Worm (Caenorhabditis elegans): ENCODE measurements around the gene ZK250.13.

ce11 chrII:1912741-1913140 lies 26.8 kb downstream of the ZK250.13 start, which contains the start of gene math-31:
- TF ChIP-seq C04F5.9 (tag; optimal IDR thresholded peaks at IDR 0.05) (no peak), lsy-2 (tag; optimal IDR thresholded peaks at IDR 0.05) (no peak), efl-1 (optimal IDR thresholded peaks at IDR 0.05) (no peak), efl-1 (GFP tag; optimal IDR thresholded peaks at IDR 0.05 in 1 of 2) (no peak), nhr-11 (tag; optimal IDR thresholded peaks at IDR 0.05) (no peak)

Measured in whole organism, L1 larva.